Worm (Caenorhabditis elegans): ENCODE measurements around the gene ZK662.2.

DNA sequence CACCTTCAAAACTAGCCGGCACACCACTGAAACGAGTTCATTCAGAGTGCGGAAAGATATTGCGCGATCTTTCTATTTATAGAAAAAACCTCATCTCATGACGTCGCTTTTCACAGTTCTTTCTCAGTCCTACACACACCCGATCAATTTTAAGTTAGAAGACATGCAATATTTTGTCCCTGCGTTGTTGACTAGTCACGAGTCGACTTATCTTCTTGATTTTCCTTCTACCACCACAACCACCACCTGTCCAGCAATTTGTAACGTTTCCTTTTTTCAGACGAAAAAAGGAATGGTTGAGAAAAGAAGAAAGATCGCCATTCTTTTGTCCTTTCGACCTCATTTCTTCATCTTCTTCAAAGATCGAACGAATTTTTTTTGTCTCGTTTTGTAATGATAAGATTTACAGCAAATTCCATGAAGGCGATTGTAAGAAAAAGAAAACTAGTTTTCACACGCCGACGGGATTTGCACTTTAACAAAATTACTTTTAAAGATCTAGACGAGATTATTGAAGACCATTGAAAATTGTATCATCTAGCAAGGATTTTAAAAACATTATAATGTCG is 9.7 kb downstream of the ZK662.2 start:
- TF ChIP-seq flt-1 (GFP tag; IDR thresholded peaks at IDR 0.05) (no peak), ztf-23 (GFP tag; IDR thresholded peaks at IDR 0.05) (no peak)
